Worm (Caenorhabditis elegans) whole organism, L3 larva: Measurements from ENCODE around the gene fbxb-75.

Experiments
- ZK546.5 ChIP-seq: sonication (generic microtip); optimal IDR thresholded peaks from 2 replicates; lab custom pipeline; 2017; ENCODE audit warnings: missing biosample characterization, missing genetic modification characterization
- aly-2 ChIP-seq: fragments of 150-350 bp; optimal IDR thresholded peaks from 2 replicates; lab custom pipeline; 2014; ENCODE audit warnings: missing biosample characterization, missing genetic modification characterization
- ama-1 ChIP-seq: fragments of 150-350 bp; optimal IDR thresholded peaks from 2 replicates; lab custom pipeline; 2018
- ceh-28 ChIP-seq: fragments of 150-350 bp; optimal IDR thresholded peaks from 2 replicates; lab custom pipeline; 2014; ENCODE audit warnings: missing biosample characterization, missing genetic modification reagents, missing genetic modification characterization
- ceh-9 ChIP-seq: sonication (generic microtip); optimal IDR thresholded peaks from 2 replicates; lab custom pipeline; 2018; ENCODE audit warnings: missing biosample characterization, missing genetic modification characterization
- egl-27 ChIP-seq: sonication (generic microtip); optimal IDR thresholded peaks from 4 replicates; lab custom pipeline; 2017; ENCODE audit warnings: missing biosample characterization, missing genetic modification reagents, missing genetic modification characterization
- egl-5 ChIP-seq: fragments of 150-350 bp; optimal IDR thresholded peaks from 2 replicates; lab custom pipeline; 2017; ENCODE audit warnings: missing biosample characterization, missing genetic modification reagents, missing genetic modification characterization, inconsistent platforms
- elt-1 ChIP-seq: fragments of 150-350 bp; optimal IDR thresholded peaks from 2 replicates; lab custom pipeline; 2014; ENCODE audit warnings: missing biosample characterization, missing genetic modification characterization
- elt-2 ChIP-seq: sonication (generic microtip); optimal IDR thresholded peaks from 2 replicates; lab custom pipeline; 2016; ENCODE audit warnings: missing genetic modification reagents, mild to moderate bottlenecking, missing genetic modification characterization, missing compliant biosample characterization
- elt-3 ChIP-seq, 3 experiments: fragments of 150-350 bp in 1 of 3; sonication (generic microtip) in 2 of 3; optimal IDR thresholded peaks; 2 replicates in 2 of 3; 4 replicates in 1 of 3; lab custom pipeline; 2014 to 2017; ENCODE audit warnings: missing biosample characterization in 3 of 3, missing genetic modification characterization in 3 of 3
- eor-1 ChIP-seq, 2 experiments: fragments of 150-350 bp; optimal IDR thresholded peaks; 2 replicates each; lab custom pipeline; 2014 to 2018; ENCODE audit warnings: missing biosample characterization in 2 of 2, missing genetic modification characterization in 2 of 2
- fkh-10 ChIP-seq: sonication (generic microtip); optimal IDR thresholded peaks from 2 replicates; lab custom pipeline; 2017; ENCODE audit warnings: missing biosample characterization, missing genetic modification reagents, missing genetic modification characterization
- fkh-2 ChIP-seq: fragments of 150-350 bp; optimal IDR thresholded peaks from 2 replicates; lab custom pipeline; 2014; ENCODE audit warnings: missing biosample characterization, missing genetic modification reagents, missing genetic modification characterization
- fos-1 ChIP-seq: fragments of 150-350 bp; optimal IDR thresholded peaks from 2 replicates; lab custom pipeline; 2014; ENCODE audit warnings: missing biosample characterization, missing genetic modification characterization
- hmg-11 ChIP-seq: sonication (generic microtip); optimal IDR thresholded peaks from 2 replicates; lab custom pipeline; 2016; ENCODE audit warnings: missing genetic modification characterization, missing compliant biosample characterization
- jun-1 ChIP-seq: fragments of 150-350 bp; optimal IDR thresholded peaks from 2 replicates; lab custom pipeline; 2014; ENCODE audit warnings: missing biosample characterization, missing genetic modification reagents, missing genetic modification characterization
- lin-15B ChIP-seq: fragments of 150-350 bp; optimal IDR thresholded peaks from 2 replicates; lab custom pipeline; 2014; ENCODE audit warnings: missing biosample characterization, missing genetic modification characterization
- lin-39 ChIP-seq: fragments of 150-350 bp; optimal IDR thresholded peaks from 2 replicates; lab custom pipeline; 2018; ENCODE audit warnings: missing biosample characterization, missing genetic modification reagents, missing genetic modification characterization
- lsy-12 ChIP-seq: sonication (generic microtip); optimal IDR thresholded peaks from 2 replicates; lab custom pipeline; 2016; ENCODE audit warnings: mild to moderate bottlenecking, missing genetic modification characterization, missing compliant biosample characterization
- mdl-1 ChIP-seq: fragments of 150-350 bp; optimal IDR thresholded peaks from 2 replicates; lab custom pipeline; 2014; ENCODE audit warnings: missing biosample characterization, missing genetic modification characterization
- nfya-1 ChIP-seq: sonication (generic microtip); optimal IDR thresholded peaks from 2 replicates; lab custom pipeline; 2017; ENCODE audit warnings: missing genetic modification characterization, mild to moderate bottlenecking, missing compliant biosample characterization, antibody characterized with exemption, moderate library complexity; ENCODE audit not compliant: insufficient read depth
- nhr-23 ChIP-seq: fragments of 150-350 bp; optimal IDR thresholded peaks from 2 replicates; lab custom pipeline; 2014; ENCODE audit warnings: missing biosample characterization, missing genetic modification reagents, missing genetic modification characterization
- nhr-237 ChIP-seq: fragments of 150-350 bp; optimal IDR thresholded peaks from 2 replicates; lab custom pipeline; 2014; ENCODE audit warnings: missing biosample characterization, missing genetic modification characterization
- nhr-43 ChIP-seq: sonication (generic microtip); optimal IDR thresholded peaks from 2 replicates; lab custom pipeline; 2016; ENCODE audit warnings: mild to moderate bottlenecking, missing genetic modification characterization, missing compliant biosample characterization; ENCODE audit not compliant: poor library complexity, severe bottlenecking
- nhr-76 ChIP-seq: fragments of 150-350 bp; sonication (generic microtip); optimal IDR thresholded peaks from 5 replicates; lab custom pipeline; 2014; ENCODE audit warnings: missing biosample characterization, missing genetic modification characterization
- nhr-77 ChIP-seq: fragments of 150-350 bp; optimal IDR thresholded peaks from 2 replicates; lab custom pipeline; 2014; ENCODE audit warnings: missing biosample characterization, missing genetic modification characterization
- pha-4 ChIP-seq: fragments of 150-350 bp; optimal IDR thresholded peaks from 2 replicates; lab custom pipeline; 2014; ENCODE audit warnings: missing biosample characterization, missing genetic modification reagents, missing genetic modification characterization
- pqm-1 ChIP-seq: fragments of 150-350 bp; optimal IDR thresholded peaks from 2 replicates; lab custom pipeline; 2017; ENCODE audit warnings: missing biosample characterization, missing genetic modification characterization, inconsistent platforms
- sea-2 ChIP-seq: fragments of 150-350 bp; sonication (generic microtip); optimal IDR thresholded peaks from 4 replicates; lab custom pipeline; 2014; ENCODE audit warnings: missing biosample characterization, missing genetic modification reagents, missing genetic modification characterization
- snpc-4 ChIP-seq: fragments of 150-350 bp; optimal IDR thresholded peaks from 2 replicates; lab custom pipeline; 2014; ENCODE audit warnings: missing biosample characterization, missing genetic modification characterization
- unc-62 ChIP-seq: fragments of 150-350 bp; sonication (generic microtip); optimal IDR thresholded peaks from 4 replicates; lab custom pipeline; 2014; ENCODE audit warnings: missing biosample characterization, missing genetic modification reagents, missing genetic modification characterization
- ztf-11 ChIP-seq: fragments of 150-350 bp; optimal IDR thresholded peaks from 2 replicates; lab custom pipeline; 2014; ENCODE audit warnings: missing biosample characterization, missing genetic modification characterization
- ztf-4 ChIP-seq: fragments of 150-350 bp; optimal IDR thresholded peaks from 2 replicates; lab custom pipeline; 2014; ENCODE audit warnings: missing biosample characterization, missing genetic modification characterization

fbxb-75 gene

DNA sequence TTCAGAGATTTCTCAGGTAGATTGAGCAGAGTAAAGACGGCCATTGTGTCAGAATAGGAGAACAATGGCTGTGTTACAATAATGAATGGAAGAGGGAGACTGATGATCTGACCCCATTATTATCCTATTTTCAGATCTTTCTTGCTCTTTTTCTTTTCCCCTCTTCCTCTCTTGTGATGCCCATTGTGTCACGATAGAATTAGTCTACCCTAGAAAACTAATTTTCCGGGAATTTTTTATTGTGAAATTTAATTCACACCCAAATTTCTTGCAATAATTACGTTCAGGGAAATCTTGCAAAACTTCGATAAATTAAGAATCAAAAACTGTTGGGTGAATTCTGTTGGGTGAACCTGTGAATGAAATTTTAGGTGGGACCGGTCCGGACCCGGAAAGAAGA is at the start of gene fbxb-75:
TSS of gene fbxb-75 (minus strand) at position 101 of the 400 bp plus-strand sequence.
- TF ChIP-seq pha-4 (tag; lab: Kevin White, UChicago) = no peak
- TF ChIP-seq unc-62 = no peak
- TF ChIP-seq elt-1 = no peak
- TF ChIP-seq aly-2 (tag; lab: Kevin White, UChicago) = no peak
- TF ChIP-seq ceh-28 (tag; lab: Kevin White, UChicago) = no peak
- TF ChIP-seq nhr-76 = no peak
- TF ChIP-seq egl-5 = no peak
- no peak for TF ChIP-seq eor-1 (tag; optimal IDR thresholded peaks at IDR 0.05; lab: Kevin White, UChicago)
- TF ChIP-seq ztf-4 (tag; lab: Kevin White, UChicago) = no peak
- no peak for TF ChIP-seq egl-27 (tag; lab: Kevin White, UChicago)
- no peak for TF ChIP-seq ceh-9 (tag; lab: Kevin White, UChicago)
- no peak for TF ChIP-seq nhr-77 (tag; lab: Kevin White, UChicago)
- no peak for TF ChIP-seq nhr-43 (tag; lab: Kevin White, UChicago)
- no peak for TF ChIP-seq pqm-1 (tag; lab: Kevin White, UChicago)
- no peak for TF ChIP-seq ama-1 (lab: Kevin White, UChicago)
- TF ChIP-seq nfya-1 (tag; lab: Kevin White, UChicago) = no peak
- no peak for TF ChIP-seq nhr-23 (tag; lab: Kevin White, UChicago)

DNA sequence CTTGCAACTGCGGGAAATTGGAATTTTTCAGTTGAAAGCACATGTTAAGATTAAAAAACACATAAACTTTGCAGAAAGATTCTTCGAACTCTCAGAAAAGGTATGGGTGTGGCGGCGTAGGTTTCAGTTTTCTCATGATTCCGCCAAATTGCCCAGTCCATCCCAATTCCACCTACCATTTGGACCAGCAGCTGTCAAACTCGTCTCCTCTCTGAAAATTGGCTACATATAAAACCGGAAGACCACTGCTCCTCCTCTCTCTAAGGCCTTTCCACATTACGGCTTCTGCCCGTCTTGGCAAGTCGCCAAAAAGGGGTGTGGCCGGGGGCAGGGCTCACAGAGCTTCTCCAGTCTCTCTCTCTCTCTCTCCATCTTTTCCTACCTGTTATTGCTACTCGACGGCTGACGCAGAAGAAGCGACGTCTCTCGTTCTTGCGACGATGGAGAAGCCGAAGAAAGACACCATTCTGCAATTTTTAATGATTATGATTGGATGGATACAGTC is 49.2 kb upstream of the fbxb-75 start, which contains the start of gene ZK180.7:
TSS of gene ZK180.7 (plus strand) at position 395 of the 505 bp plus-strand sequence.
- TF ChIP-seq nhr-23 (tag; lab: Kevin White, UChicago) = no peak

DNA sequence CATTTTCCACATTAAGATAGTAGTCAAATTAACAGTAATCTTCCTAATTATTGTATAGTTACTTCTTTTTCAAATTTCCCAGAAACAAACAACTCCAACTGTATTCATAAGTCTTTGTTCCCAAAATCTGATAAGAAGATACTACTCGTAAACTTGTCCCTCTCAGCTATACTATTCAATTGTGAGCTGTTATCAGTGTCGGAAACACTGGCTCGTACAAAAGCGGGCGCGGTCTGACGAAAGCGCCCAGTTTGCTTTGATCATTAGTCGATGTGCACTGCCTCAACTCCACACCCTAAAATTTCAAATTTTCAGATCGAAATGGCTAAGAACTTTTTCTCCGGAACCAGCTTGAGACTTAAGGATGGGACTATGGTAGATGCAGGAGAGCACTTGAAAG is 45.8 kb upstream of the fbxb-75 start, which contains the start of gene trx-3:
TSS of gene trx-3 (plus strand) at position 291 of the 400 bp plus-strand sequence.
- no peak for TF ChIP-seq nhr-43 (tag; lab: Kevin White, UChicago)
- TF ChIP-seq ceh-9 (tag; lab: Kevin White, UChicago) = no peak
- TF ChIP-seq nfya-1 (tag; lab: Kevin White, UChicago) = no peak
- no peak for TF ChIP-seq hmg-11
- TF ChIP-seq ztf-4 (tag; lab: Kevin White, UChicago) = no peak
- no peak for TF ChIP-seq ZK546.5 (tag; lab: Kevin White, UChicago)
- no peak for TF ChIP-seq elt-3 (tag; optimal IDR thresholded peaks at IDR 0.05; lab: Kevin White, UChicago)
- no peak for TF ChIP-seq fos-1 (tag; lab: Kevin White, UChicago)
- no peak for TF ChIP-seq nhr-23 (tag; lab: Kevin White, UChicago)
- peak; percentile 82 for TF ChIP-seq elt-2 (tag; lab: Kevin White, UChicago)
- no peak for TF ChIP-seq sea-2
- TF ChIP-seq pha-4 (tag; lab: Kevin White, UChicago) = peak; percentile 36
- TF ChIP-seq snpc-4 (tag; lab: Kevin White, UChicago) = no peak
- peak; percentile 86 for TF ChIP-seq pqm-1 (tag; lab: Kevin White, UChicago)

DNA sequence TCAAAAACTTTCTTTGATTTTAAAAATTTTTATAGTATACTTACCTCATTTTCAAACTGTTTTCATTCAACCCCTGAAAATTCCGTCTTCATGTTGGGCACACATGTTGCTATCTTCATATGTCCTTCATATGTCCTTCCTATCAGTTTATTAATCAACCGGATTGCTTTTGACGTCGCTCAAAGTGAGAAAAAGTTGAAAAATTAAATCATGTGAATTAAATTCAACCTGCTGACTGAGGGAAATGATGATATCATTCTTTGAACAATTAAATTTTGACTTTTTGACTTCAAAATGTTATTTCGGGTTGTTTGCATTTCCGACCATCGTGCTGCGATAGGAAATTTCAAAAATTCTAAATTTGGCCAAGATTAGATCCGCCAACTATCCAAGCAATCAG is 43.6 kb upstream of the fbxb-75 start:
- peak; percentile 78 for TF ChIP-seq pqm-1 (tag; lab: Kevin White, UChicago)
- TF ChIP-seq mdl-1 = no peak
- TF ChIP-seq lin-39 = no peak
- TF ChIP-seq elt-2 (tag; lab: Kevin White, UChicago) = peak; percentile 73
- no peak for TF ChIP-seq elt-3 (tag; optimal IDR thresholded peaks at IDR 0.05; lab: Kevin White, UChicago)
- TF ChIP-seq fkh-2 (tag; lab: Kevin White, UChicago) = no peak
- no peak for TF ChIP-seq nhr-237 (tag; lab: Kevin White, UChicago)
- TF ChIP-seq ZK546.5 (tag; lab: Kevin White, UChicago) = no peak
- no peak for TF ChIP-seq ztf-11 (tag; lab: Kevin White, UChicago)
- no peak for TF ChIP-seq egl-27 (tag; lab: Kevin White, UChicago)
- TF ChIP-seq lsy-12 (tag; lab: Kevin White, UChicago) = no peak
- no peak for TF ChIP-seq ceh-9 (tag; lab: Kevin White, UChicago)
- TF ChIP-seq, all 47 proteins: peak for 2

DNA sequence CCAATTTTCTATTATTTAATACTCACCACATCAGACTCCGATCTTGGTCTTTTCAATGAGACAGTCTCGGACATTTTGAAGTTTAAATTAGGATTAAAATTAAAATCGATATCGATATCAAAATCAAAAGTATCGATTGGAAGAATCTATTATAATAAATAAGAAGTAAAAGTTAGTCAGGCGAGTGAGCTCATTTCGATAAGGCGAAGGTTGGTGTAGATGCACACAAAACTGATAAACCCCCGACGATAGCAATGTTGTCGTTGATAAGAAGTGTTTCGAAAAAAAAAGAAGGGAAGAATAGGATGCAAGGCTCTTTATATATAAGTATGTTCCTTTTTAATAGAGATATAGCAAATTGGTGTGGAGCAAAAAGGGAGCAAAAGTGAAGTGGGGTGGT is 41.6 kb upstream of the fbxb-75 start, which contains the start of gene M01H9.4:
TSS of gene M01H9.4 (minus strand) at position 379 of the 400 bp plus-strand sequence.
- peak; percentile 60 for TF ChIP-seq ceh-28 (tag; lab: Kevin White, UChicago)
- TF ChIP-seq fkh-10 (GFP tag; lab: Kevin White, UChicago) = no peak
- no peak for TF ChIP-seq lin-15B (tag; lab: Kevin White, UChicago)
- TF ChIP-seq jun-1 = peak; percentile 70
- no peak for TF ChIP-seq ztf-11 (tag; lab: Kevin White, UChicago)
- no peak for TF ChIP-seq nhr-23 (tag; lab: Kevin White, UChicago)
- no peak for TF ChIP-seq aly-2 (tag; lab: Kevin White, UChicago)
- TF ChIP-seq fkh-2 (tag; lab: Kevin White, UChicago) = no peak
- no peak for TF ChIP-seq ama-1 (lab: Kevin White, UChicago)
- no peak for TF ChIP-seq elt-3 (tag; optimal IDR thresholded peaks at IDR 0.05; lab: Kevin White, UChicago)
- peak; percentile 97 for TF ChIP-seq elt-2 (tag; lab: Kevin White, UChicago)
- peak; percentile 55 for TF ChIP-seq pha-4 (tag; lab: Kevin White, UChicago)
- TF ChIP-seq pqm-1 (tag; lab: Kevin White, UChicago) = peak; percentile 82
